Fruit fly (Drosophila melanogaster) whole organism, embryonic: Measurements from ENCODE around the gene CG5157.
A peak's percentile ranks its signal among the peaks of the same experiment; 100 is the strongest.

Experiments
- Ada2b ChIP-seq: fragments of 200-800 bp; sonication (Bioruptor generic); IDR thresholded peaks from 2 replicates; pipeline ENCODE4 v1.3.6; 2022; ENCODE audit warnings: missing biosample characterization, missing genetic modification characterization
- B-H2 ChIP-seq: fragments of 200-800 bp; sonication (Bioruptor generic); optimal IDR thresholded peaks from 2 replicates; lab custom pipeline; 2018; ENCODE audit warnings: missing biosample characterization, mild to moderate bottlenecking, missing genetic modification characterization
- CG1024 ChIP-seq: fragments of 200-800 bp; sonication (Bioruptor generic); IDR thresholded peaks from 2 replicates; pipeline ENCODE4 v1.3.6; 2022; ENCODE audit warnings: missing biosample characterization, missing genetic modification characterization
- CG12071 ChIP-seq: fragments of 200-800 bp; sonication (Bioruptor generic); optimal IDR thresholded peaks from 3 replicates; lab custom pipeline; 2018; ENCODE audit warnings: missing biosample characterization, mild to moderate bottlenecking, missing genetic modification characterization
- CG13123 ChIP-seq: fragments of 200-800 bp; sonication (Bioruptor generic); optimal IDR thresholded peaks from 2 replicates; lab custom pipeline; 2016; ENCODE audit warnings: missing biosample characterization, missing genetic modification characterization
- CG15073 ChIP-seq: fragments of 200-800 bp; sonication (Bioruptor generic); optimal IDR thresholded peaks from 2 replicates; lab custom pipeline; 2016; ENCODE audit warnings: missing biosample characterization, missing genetic modification characterization
- CG1603 ChIP-seq: fragments of 200-800 bp; sonication (Bioruptor generic); optimal IDR thresholded peaks from 2 replicates; lab custom pipeline; 2019; ENCODE audit warnings: missing biosample characterization, mild to moderate bottlenecking, missing genetic modification characterization, moderate library complexity
- CG18262 ChIP-seq: fragments of 200-800 bp; optimal IDR thresholded peaks from 3 replicates; lab custom pipeline; 2019; ENCODE audit warnings: missing biosample characterization, mild to moderate bottlenecking, missing genetic modification characterization, moderate library complexity
- CG30403 ChIP-seq: fragments of 200-800 bp; sonication (Bioruptor generic); optimal IDR thresholded peaks from 3 replicates; lab custom pipeline; 2016; ENCODE audit warnings: missing biosample characterization, missing genetic modification characterization
- CG3163 ChIP-seq: fragments of 200-800 bp; sonication (Bioruptor generic); optimal IDR thresholded peaks from 3 replicates; lab custom pipeline; 2016; ENCODE audit warnings: missing biosample characterization, missing genetic modification characterization
- CG32767 ChIP-seq: fragments of 200-800 bp; sonication (Bioruptor generic); IDR thresholded peaks from 2 replicates; pipeline ENCODE4 v1.3.6; 2022; ENCODE audit warnings: missing biosample characterization, missing genetic modification characterization
- CG34376 ChIP-seq: fragments of 200-800 bp; sonication (Bioruptor generic); optimal IDR thresholded peaks from 2 replicates; lab custom pipeline; 2018; ENCODE audit warnings: missing biosample characterization, mild to moderate bottlenecking, missing genetic modification characterization
- CG6683 ChIP-seq: fragments of 200-800 bp; sonication (Bioruptor generic); optimal IDR thresholded peaks from 2 replicates; lab custom pipeline; 2017; ENCODE audit warnings: missing biosample characterization, mild to moderate bottlenecking, missing genetic modification characterization, missing genetic modification reagents
- CG6854 ChIP-seq: fragments of 200-800 bp; sonication (Bioruptor generic); optimal IDR thresholded peaks from 3 replicates; lab custom pipeline; 2017; ENCODE audit warnings: missing biosample characterization, mild to moderate bottlenecking, missing genetic modification characterization
- CG7271 ChIP-seq: fragments of 200-800 bp; sonication (Bioruptor generic); optimal IDR thresholded peaks from 2 replicates; lab custom pipeline; 2018; ENCODE audit warnings: missing biosample characterization, mild to moderate bottlenecking, missing genetic modification characterization, moderate library complexity
- CG7963 ChIP-seq: fragments of 200-800 bp; sonication (Bioruptor generic); IDR thresholded peaks from 3 replicates; pipeline ENCODE4 v1.3.6; 2022; ENCODE audit warnings: missing biosample characterization, missing genetic modification characterization; ENCODE audit not compliant: partially characterized antibody
- CG8359 ChIP-seq: fragments of 200-800 bp; sonication (Bioruptor generic); optimal IDR thresholded peaks from 2 replicates; lab custom pipeline; 2017; ENCODE audit warnings: missing biosample characterization, mild to moderate bottlenecking, missing genetic modification characterization, borderline replicate concordance
- D19A ChIP-seq: fragments of 200-800 bp; optimal IDR thresholded peaks from 3 replicates; lab custom pipeline; 2019; ENCODE audit warnings: missing biosample characterization, mild to moderate bottlenecking, missing genetic modification characterization, moderate library complexity
- Gsc ChIP-seq: fragments of 200-800 bp; sonication (Bioruptor generic); IDR thresholded peaks from 2 replicates; pipeline ENCODE4 v1.3.6; 2022; ENCODE audit warnings: missing biosample characterization, missing genetic modification characterization
- Kr ChIP-seq: fragments of 200-800 bp; sonication (Bioruptor generic); optimal IDR thresholded peaks from 2 replicates; lab custom pipeline; 2017; ENCODE audit warnings: missing biosample characterization, mild to moderate bottlenecking, missing genetic modification characterization
- Lhr ChIP-seq: fragments of 200-800 bp; sonication (Bioruptor generic); optimal IDR thresholded peaks from 3 replicates; lab custom pipeline; 2017; ENCODE audit warnings: mild to moderate bottlenecking, missing biosample characterization, missing genetic modification reagents, missing genetic modification characterization
- Nf-YC ChIP-seq: fragments of 200-800 bp; optimal IDR thresholded peaks from 3 replicates; lab custom pipeline; 2019; ENCODE audit warnings: missing biosample characterization, mild to moderate bottlenecking, missing genetic modification characterization, moderate library complexity
- Oaz ChIP-seq: fragments of 200-800 bp; sonication (Bioruptor generic); IDR thresholded peaks from 2 replicates; pipeline ENCODE4 v1.3.6; 2022; ENCODE audit warnings: missing biosample characterization, missing genetic modification characterization
- bsh ChIP-seq, 2 experiments: fragments of 200-800 bp; sonication (Bioruptor generic); optimal IDR thresholded peaks; 2 replicates each; lab custom pipeline; 2017 to 2018; ENCODE audit warnings: mild to moderate bottlenecking in 2 of 2, missing biosample characterization in 2 of 2, missing genetic modification characterization in 2 of 2, moderate library complexity in 1 of 2
- cwo ChIP-seq: fragments of 200-800 bp; sonication (Bioruptor generic); optimal IDR thresholded peaks from 3 replicates; lab custom pipeline; 2017; ENCODE audit warnings: missing biosample characterization, missing genetic modification characterization, mild to moderate bottlenecking, moderate library complexity, missing genetic modification reagents
- dan ChIP-seq: fragments of 200-800 bp; sonication (Bioruptor generic); IDR thresholded peaks from 2 replicates; pipeline ENCODE4 v1.3.6; 2022; ENCODE audit warnings: missing biosample characterization, missing genetic modification characterization
- danr ChIP-seq: fragments of 200-800 bp; sonication (Bioruptor generic); IDR thresholded peaks from 2 replicates; pipeline ENCODE4 v1.3.6; 2022; ENCODE audit warnings: missing biosample characterization, missing genetic modification characterization
- dmrt11E ChIP-seq: fragments of 200-800 bp; sonication (Bioruptor generic); optimal IDR thresholded peaks from 3 replicates; lab custom pipeline; 2018; ENCODE audit warnings: missing biosample characterization, mild to moderate bottlenecking, missing genetic modification characterization, moderate library complexity
- hbn ChIP-seq: fragments of 200-800 bp; sonication (Bioruptor generic); IDR thresholded peaks from 2 replicates; pipeline ENCODE4 v1.3.6; 2022; ENCODE audit warnings: missing biosample characterization, missing genetic modification characterization; ENCODE audit not compliant: partially characterized antibody
- her ChIP-seq: fragments of 200-800 bp; sonication (Bioruptor generic); optimal IDR thresholded peaks from 2 replicates; lab custom pipeline; 2016; ENCODE audit warnings: missing biosample characterization, missing genetic modification characterization
- klu ChIP-seq: fragments of 200-800 bp; sonication (Bioruptor generic); IDR thresholded peaks from 2 replicates; pipeline ENCODE4 v1.3.6; 2022; ENCODE audit warnings: missing biosample characterization, missing genetic modification characterization
- mirr ChIP-seq: fragments of 200-800 bp; sonication (Bioruptor generic); optimal IDR thresholded peaks from 3 replicates; lab custom pipeline; 2018; ENCODE audit warnings: missing biosample characterization, mild to moderate bottlenecking, missing genetic modification characterization
- pnt ChIP-seq: fragments of 200-800 bp; sonication (Bioruptor generic); optimal IDR thresholded peaks from 3 replicates; lab custom pipeline; 2016; ENCODE audit warnings: missing biosample characterization, missing genetic modification characterization
- ranshi ChIP-seq: fragments of 200-800 bp; sonication (Bioruptor generic); IDR thresholded peaks from 2 replicates; pipeline ENCODE4 v1.3.6; 2022; ENCODE audit warnings: missing biosample characterization, missing genetic modification characterization
- rib ChIP-seq: fragments of 200-800 bp; sonication (Bioruptor generic); IDR thresholded peaks from 2 replicates; pipeline ENCODE4 v1.3.6; 2022; ENCODE audit warnings: missing biosample characterization, missing genetic modification characterization
- row ChIP-seq: fragments of 200-800 bp; sonication (Bioruptor generic); IDR thresholded peaks from 3 replicates; pipeline ENCODE4 v1.3.6; 2022; ENCODE audit warnings: missing biosample characterization, missing genetic modification characterization
- sd ChIP-seq: fragments of 200-800 bp; sonication (Bioruptor generic); optimal IDR thresholded peaks from 3 replicates; lab custom pipeline; 2018; ENCODE audit warnings: missing biosample characterization, mild to moderate bottlenecking, missing genetic modification characterization, moderate library complexity
- slbo ChIP-seq: fragments of 200-800 bp; sonication (Bioruptor generic); IDR thresholded peaks from 2 replicates; pipeline ENCODE4 v1.3.6; 2022; ENCODE audit warnings: missing biosample characterization, missing genetic modification characterization
- tna ChIP-seq: fragments of 200-800 bp; sonication (Bioruptor generic); IDR thresholded peaks from 2 replicates; pipeline ENCODE4 v1.3.6; 2022; ENCODE audit warnings: missing biosample characterization, missing genetic modification characterization; ENCODE audit not compliant: partially characterized antibody
- trem ChIP-seq: fragments of 200-800 bp; optimal IDR thresholded peaks from 3 replicates; lab custom pipeline; 2019; ENCODE audit warnings: missing biosample characterization, mild to moderate bottlenecking, missing genetic modification characterization, moderate library complexity
- tx ChIP-seq: fragments of 200-800 bp; sonication (Bioruptor generic); optimal IDR thresholded peaks from 2 replicates; lab custom pipeline; 2016; ENCODE audit warnings: missing biosample characterization, missing genetic modification characterization
- zfh2 ChIP-seq: fragments of 200-800 bp; sonication (Bioruptor generic); optimal IDR thresholded peaks from 2 replicates; lab custom pipeline; 2016; ENCODE audit warnings: missing biosample characterization, missing genetic modification characterization

The CG5157 gene

DNA sequence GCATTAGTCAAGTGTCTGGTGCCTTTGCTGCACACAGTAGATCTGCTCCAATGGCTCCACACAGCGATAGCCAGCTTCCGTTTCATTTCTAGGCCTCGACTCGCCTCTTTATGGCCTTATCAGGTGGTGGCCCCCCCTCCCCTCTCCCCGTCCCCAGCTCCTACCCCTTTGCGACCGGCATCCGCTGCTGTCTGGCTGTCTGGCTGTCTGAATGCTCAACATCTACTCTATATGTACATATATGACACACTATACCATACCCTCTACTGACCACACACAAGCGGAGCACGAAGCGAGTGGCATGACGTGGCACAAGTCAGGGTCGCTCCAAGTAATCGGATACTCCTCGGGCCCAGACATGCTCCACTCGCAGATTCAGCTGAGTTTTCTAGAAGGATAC lies 20.6 kb upstream of the CG5157 start (continued):
- TF ChIP-seq CG30403 (no peak), zfh2 (GFP tag; lab: Kevin White, UChicago) (no peak), Gsc (GFP tag; lab: Robert Waterston, UW) (no peak), slbo (GFP tag; lab: Robert Waterston, UW) (no peak), Lhr (GFP tag; lab: Kevin White, UChicago) (no peak), CG15073 (GFP tag; lab: Kevin White, UChicago) (no peak), Nf-YC (tag; lab: Kevin White, UChicago) (no peak), B-H2 (no peak), sd (tag; lab: Kevin White, UChicago) (no peak), CG3163 (GFP tag; lab: Kevin White, UChicago) (no peak), klu (0 out of 2 replicates have a peak, but pooled peaks have one; percentile 13), CG7271 (tag; lab: Kevin White, UChicago) (no peak), CG6683 (GFP tag; lab: Kevin White, UChicago) (no peak), CG1603 (tag; lab: Kevin White, UChicago) (no peak), hbn (GFP tag; lab: Robert Waterston, UW) (no peak), D19A (tag; lab: Kevin White, UChicago) (no peak), cwo (GFP tag; lab: Kevin White, UChicago) (peak; percentile 28), CG34376 (GFP tag; lab: Kevin White, UChicago) (no peak), her (GFP tag; lab: Kevin White, UChicago) (no peak), tx (no peak), CG1024 (GFP tag; lab: Robert Waterston, UW) (no peak), CG18262 (no peak), danr (no peak), dan (GFP tag; lab: Robert Waterston, UW) (no peak), Ada2b (0 out of 2 replicates have a peak, but pooled peaks have one; percentile 11), CG32767 (GFP tag; lab: Robert Waterston, UW) (no peak), ranshi (no peak), CG13123 (GFP tag; lab: Kevin White, UChicago) (no peak), CG6854 (GFP tag; lab: Kevin White, UChicago) (no peak), CG12071 (no peak), row (no peak), trem (tag; lab: Kevin White, UChicago) (no peak), dmrt11E (tag; lab: Kevin White, UChicago) (no peak), CG8359 (GFP tag; lab: Kevin White, UChicago) (no peak), pnt (GFP tag; lab: Kevin White, UChicago) (no peak), Kr (no peak), rib (GFP tag; lab: Robert Waterston, UW) (0 out of 2 replicates have a peak, but pooled peaks have one; percentile 24), mirr (GFP tag; lab: Kevin White, UChicago) (peak; percentile 27), CG7963 (GFP tag; lab: Robert Waterston, UW) (peak; percentile 52; the same call in 1 of the 3 replicates), bsh (GFP tag; optimal IDR thresholded peaks at IDR 0.05; lab: Kevin White, UChicago) (no peak), tna (GFP tag; lab: Robert Waterston, UW) (peak; percentile 77), Oaz (GFP tag; lab: Robert Waterston, UW) (no peak)
